Worm (Caenorhabditis elegans): ENCODE measurements around the gene C38C3.6.

The C38C3.6 gene

ce11 chrV:1466949-1467348 lies 24.5 kb downstream of the C38C3.6 start:
- TF ChIP-seq ama-1 (optimal IDR thresholded peaks at IDR 0.05): no peak
- no peak for TF ChIP-seq scrt-1 (GFP tag; IDR thresholded peaks at IDR 0.05)
- TF ChIP-seq ets-7 (tag; optimal IDR thresholded peaks at IDR 0.05): no peak
- no peak for TF ChIP-seq ceh-13 (GFP tag; optimal IDR thresholded peaks at IDR 0.05)
- TF ChIP-seq hmbx-1 (tag; optimal IDR thresholded peaks at IDR 0.05): no peak
- TF ChIP-seq aly-1 (tag; optimal IDR thresholded peaks at IDR 0.05): no peak
- no peak for TF ChIP-seq hnd-1 (tag; optimal IDR thresholded peaks at IDR 0.05)
- no peak for TF ChIP-seq F13C5.2 (tag; optimal IDR thresholded peaks at IDR 0.05)
- no peak for TF ChIP-seq tbx-37 (GFP tag; conservative IDR thresholded peaks at IDR 0.05)
- TF ChIP-seq tra-4 (tag; optimal IDR thresholded peaks at IDR 0.05): no peak
- TF ChIP-seq B0310.2 (tag; optimal IDR thresholded peaks at IDR 0.05): no peak
- no peak for TF ChIP-seq pes-1 (GFP tag; IDR thresholded peaks at IDR 0.05)
- no peak for TF ChIP-seq tbx-11 (GFP tag; IDR thresholded peaks at IDR 0.05)
- no peak for TF ChIP-seq sea-1 (GFP tag; conservative IDR thresholded peaks at IDR 0.05)
- no peak for TF ChIP-seq ceh-36 (tag; optimal IDR thresholded peaks at IDR 0.05)

- TF ChIP-seq ets-7 (tag; optimal IDR thresholded peaks at IDR 0.05): no peak
- TF ChIP-seq aly-1 (tag; optimal IDR thresholded peaks at IDR 0.05): no peak
- TF ChIP-seq ceh-36 (tag; optimal IDR thresholded peaks at IDR 0.05): no peak
- no peak for TF ChIP-seq flt-1 (GFP tag; IDR thresholded peaks at IDR 0.05)
- TF ChIP-seq scrt-1 (GFP tag; IDR thresholded peaks at IDR 0.05): no peak
- no peak for TF ChIP-seq tbx-37 (GFP tag; conservative IDR thresholded peaks at IDR 0.05)
- no peak for TF ChIP-seq tbx-11 (GFP tag; IDR thresholded peaks at IDR 0.05)
- TF ChIP-seq hmbx-1 (tag; optimal IDR thresholded peaks at IDR 0.05): no peak
- no peak for TF ChIP-seq ceh-13 (GFP tag; optimal IDR thresholded peaks at IDR 0.05)
- no peak for TF ChIP-seq hnd-1 (tag; optimal IDR thresholded peaks at IDR 0.05)
- TF ChIP-seq F13C5.2 (tag; optimal IDR thresholded peaks at IDR 0.05): no peak
Measured at ce11 chrV:1465932-1466331, 25.5 kb downstream of the C38C3.6 start.

ce11 chrV:1464543-1465040 lies 26.8 kb downstream of the C38C3.6 start, which contains the start of the genes fpn-1.2 and pqn-54:
Gene fpn-1.2, minus strand, starts transcription at chrV:1464699.
Gene pqn-54, plus strand, starts transcription at chrV:1464990.
- TF ChIP-seq ceh-13 (GFP tag; optimal IDR thresholded peaks at IDR 0.05): no peak
- TF ChIP-seq sea-1 (GFP tag; conservative IDR thresholded peaks at IDR 0.05): no peak
- TF ChIP-seq ets-7 (tag; optimal IDR thresholded peaks at IDR 0.05): no peak
- TF ChIP-seq flt-1 (GFP tag; IDR thresholded peaks at IDR 0.05): no peak
- no peak for TF ChIP-seq hmg-4 (GFP tag; optimal IDR thresholded peaks at IDR 0.05)
- TF ChIP-seq hmbx-1 (tag; optimal IDR thresholded peaks at IDR 0.05): no peak
- TF ChIP-seq tra-4 (tag; optimal IDR thresholded peaks at IDR 0.05): no peak
- TF ChIP-seq F13C5.2 (tag; optimal IDR thresholded peaks at IDR 0.05): no peak
- no peak for TF ChIP-seq hnd-1 (tag; optimal IDR thresholded peaks at IDR 0.05)
- no peak for TF ChIP-seq ceh-36 (tag; optimal IDR thresholded peaks at IDR 0.05)
- no peak for TF ChIP-seq aly-1 (tag; optimal IDR thresholded peaks at IDR 0.05)
- no peak for TF ChIP-seq pes-1 (GFP tag; IDR thresholded peaks at IDR 0.05)
- no peak for TF ChIP-seq ama-1 (optimal IDR thresholded peaks at IDR 0.05)
- no peak for TF ChIP-seq B0310.2 (tag; optimal IDR thresholded peaks at IDR 0.05)
- TF ChIP-seq scrt-1 (GFP tag; IDR thresholded peaks at IDR 0.05): no peak
- no peak for TF ChIP-seq tbx-37 (GFP tag; conservative IDR thresholded peaks at IDR 0.05)
- TF ChIP-seq tbx-11 (GFP tag; IDR thresholded peaks at IDR 0.05): no peak

- no peak for TF ChIP-seq scrt-1 (GFP tag; IDR thresholded peaks at IDR 0.05)
- TF ChIP-seq B0310.2 (tag; optimal IDR thresholded peaks at IDR 0.05): no peak
- TF ChIP-seq sea-1 (GFP tag; conservative IDR thresholded peaks at IDR 0.05): no peak
- TF ChIP-seq ets-7 (tag; optimal IDR thresholded peaks at IDR 0.05): no peak
- TF ChIP-seq hnd-1 (tag; optimal IDR thresholded peaks at IDR 0.05): no peak
- no peak for TF ChIP-seq F13C5.2 (tag; optimal IDR thresholded peaks at IDR 0.05)
- TF ChIP-seq ceh-13 (GFP tag; optimal IDR thresholded peaks at IDR 0.05): no peak
Measured at ce11 chrV:1460069-1460468, 31.3 kb downstream of the C38C3.6 start, which contains the start of gene hacd-1. Gene hacd-1, plus strand, starts transcription at chrV:1460369.

ce11 chrV:1459374-1459926 lies 32.0 kb downstream of the C38C3.6 start:
- TF ChIP-seq hmg-4 (GFP tag; optimal IDR thresholded peaks at IDR 0.05) (no peak), flt-1 (GFP tag; IDR thresholded peaks at IDR 0.05) (no peak), ceh-13 (GFP tag; optimal IDR thresholded peaks at IDR 0.05) (no peak), hmbx-1 (tag; optimal IDR thresholded peaks at IDR 0.05) (no peak), tbx-11 (GFP tag; IDR thresholded peaks at IDR 0.05) (no peak), B0310.2 (tag; optimal IDR thresholded peaks at IDR 0.05) (no peak), ama-1 (optimal IDR thresholded peaks at IDR 0.05) (no peak), F13C5.2 (tag; optimal IDR thresholded peaks at IDR 0.05) (no peak), tbx-37 (GFP tag; conservative IDR thresholded peaks at IDR 0.05) (no peak), scrt-1 (GFP tag; IDR thresholded peaks at IDR 0.05) (no peak), hnd-1 (tag; optimal IDR thresholded peaks at IDR 0.05) (no peak), tra-4 (tag; optimal IDR thresholded peaks at IDR 0.05) (no peak), ceh-36 (tag; optimal IDR thresholded peaks at IDR 0.05) (no peak), pes-1 (GFP tag; IDR thresholded peaks at IDR 0.05) (no peak), ets-7 (tag; optimal IDR thresholded peaks at IDR 0.05) (no peak), sea-1 (GFP tag; conservative IDR thresholded peaks at IDR 0.05) (no peak), aly-1 (tag; optimal IDR thresholded peaks at IDR 0.05) (no peak)

ce11 chrV:1456614-1457013 lies 34.8 kb downstream of the C38C3.6 start:
- TF ChIP-seq tra-4 (tag; optimal IDR thresholded peaks at IDR 0.05) (no peak), flt-1 (GFP tag; IDR thresholded peaks at IDR 0.05) (no peak), hmg-4 (GFP tag; optimal IDR thresholded peaks at IDR 0.05) (no peak), ama-1 (optimal IDR thresholded peaks at IDR 0.05) (no peak), F13C5.2 (tag; optimal IDR thresholded peaks at IDR 0.05) (no peak), pes-1 (GFP tag; IDR thresholded peaks at IDR 0.05) (no peak), hnd-1 (tag; optimal IDR thresholded peaks at IDR 0.05) (no peak), aly-1 (tag; optimal IDR thresholded peaks at IDR 0.05) (no peak), tbx-11 (GFP tag; IDR thresholded peaks at IDR 0.05) (no peak), sea-1 (GFP tag; conservative IDR thresholded peaks at IDR 0.05) (no peak), tbx-37 (GFP tag; conservative IDR thresholded peaks at IDR 0.05) (no peak), hmbx-1 (tag; optimal IDR thresholded peaks at IDR 0.05) (no peak), ceh-36 (tag; optimal IDR thresholded peaks at IDR 0.05) (no peak), ets-7 (tag; optimal IDR thresholded peaks at IDR 0.05) (no peak), scrt-1 (GFP tag; IDR thresholded peaks at IDR 0.05) (no peak), ceh-13 (GFP tag; optimal IDR thresholded peaks at IDR 0.05) (no peak)

ce11 chrV:1455280-1455679 lies 36.1 kb downstream of the C38C3.6 start:
- no peak for TF ChIP-seq scrt-1 (GFP tag; IDR thresholded peaks at IDR 0.05)
- no peak for TF ChIP-seq B0310.2 (tag; optimal IDR thresholded peaks at IDR 0.05)

All from whole organism, early embryonic.